Fruit fly (Drosophila melanogaster): ENCODE measurements around the gene jub.

Gene jub

dm6 chrX:13821039-13821774 lies 8.9 kb downstream of the jub start (continued):
- TF ChIP-seq Med (GFP tag), result peak; percentile 54
- TF ChIP-seq CG2199 (GFP tag; IDR thresholded peaks at IDR 0.05), result 0 out of 3 replicates have a peak, but pooled peaks have one; percentile 29
- no peak for TF ChIP-seq CG11456 (GFP tag; IDR thresholded peaks at IDR 0.05)
- no peak for TF ChIP-seq Atf6 (GFP tag; IDR thresholded peaks at IDR 0.05)
- no peak for TF ChIP-seq MBD-R2 (GFP tag; IDR thresholded peaks at IDR 0.05)
- 0 out of 2 replicates have a peak, but pooled peaks have one; percentile 7 for TF ChIP-seq CG31441 (GFP tag; IDR thresholded peaks at IDR 0.05)
- TF ChIP-seq cg (GFP tag; optimal IDR thresholded peaks at IDR 0.05), result peak; percentile 53
- 0 out of 2 replicates have a peak, but pooled peaks have one; percentile 13 for TF ChIP-seq Xrp1 (GFP tag; IDR thresholded peaks at IDR 0.05)
- no peak for TF ChIP-seq Mad (GFP tag; optimal IDR thresholded peaks at IDR 0.05)
- no peak for TF ChIP-seq emc (GFP tag; optimal IDR thresholded peaks at IDR 0.05)
- peak; percentile 73 for TF ChIP-seq sens (GFP tag)

dm6 chrX:13820310-13821038 lies 9.6 kb downstream of the jub start:
- TF ChIP-seq schlank (tag; optimal IDR thresholded peaks at IDR 0.05) (no peak), sens (GFP tag) (peak; percentile 85), crp (GFP tag; optimal IDR thresholded peaks at IDR 0.05) (no peak), dmrt11E (tag; optimal IDR thresholded peaks at IDR 0.05) (peak; percentile 9), Drgx (GFP tag; IDR thresholded peaks at IDR 0.05) (0 out of 2 replicates have a peak, but pooled peaks have one; percentile 16), CG8359 (GFP tag; optimal IDR thresholded peaks at IDR 0.05; ENCODE audit: borderline replicate concordance) (no peak), odd (GFP tag; optimal IDR thresholded peaks at IDR 0.05) (no peak), dmrt99B (tag; optimal IDR thresholded peaks at IDR 0.05) (peak; percentile 27), CG9876 (GFP tag; optimal IDR thresholded peaks at IDR 0.05) (no peak), lab (GFP tag; optimal IDR thresholded peaks at IDR 0.05) (peak; percentile 37), CG3407 (GFP tag; optimal IDR thresholded peaks at IDR 0.05) (peak; percentile 42), zen2 (GFP tag; IDR thresholded peaks at IDR 0.05; ENCODE audit: partially characterized antibody) (no peak), CG18476 (GFP tag; optimal IDR thresholded peaks at IDR 0.05) (peak; percentile 15), CG14710 (tag; optimal IDR thresholded peaks at IDR 0.05) (peak; percentile 6), CG17568 (GFP tag; optimal IDR thresholded peaks at IDR 0.05) (peak; percentile 21), PHDP (tag; optimal IDR thresholded peaks at IDR 0.05) (peak; percentile 22), CG1233 (GFP tag; optimal IDR thresholded peaks at IDR 0.05) (peak; percentile 37), vvl (GFP tag; IDR thresholded peaks at IDR 0.05) (0 out of 2 replicates have a peak, but pooled peaks have one; percentile 8), CG2712 (tag; optimal IDR thresholded peaks at IDR 0.05) (peak; percentile 22), ATbp (GFP tag; optimal IDR thresholded peaks at IDR 0.05) (peak; percentile 57), Awh (GFP tag; IDR thresholded peaks at IDR 0.05) (0 out of 2 replicates have a peak, but pooled peaks have one; percentile 48), CG7987 (GFP tag; optimal IDR thresholded peaks at IDR 0.05) (peak; percentile 21), CG12104 (GFP tag; optimal IDR thresholded peaks at IDR 0.05) (peak; percentile 33), mam (GFP tag; optimal IDR thresholded peaks at IDR 0.05) (peak; percentile 18), crc (GFP tag; optimal IDR thresholded peaks at IDR 0.05) (no peak), CG6254 (GFP tag; optimal IDR thresholded peaks at IDR 0.05) (peak; percentile 19), CG31441 (GFP tag; IDR thresholded peaks at IDR 0.05) (peak; percentile 17; the same call in 1 of the 2 replicates), unpg (GFP tag; optimal IDR thresholded peaks at IDR 0.05) (peak; percentile 26), CG8290 (GFP tag; optimal IDR thresholded peaks at IDR 0.05) (no peak), CG8290 (tag; optimal IDR thresholded peaks at IDR 0.05) (peak in 1 of 2 experiments; percentile 7), chm (GFP tag; IDR thresholded peaks at IDR 0.05) (0 out of 2 replicates have a peak, but pooled peaks have one; percentile 29), CG6689 (GFP tag; IDR thresholded peaks at IDR 0.05) (0 out of 2 replicates have a peak, but pooled peaks have one; percentile 14), ci (GFP tag; IDR thresholded peaks at IDR 0.05) (peak; percentile 67; the same call in 2 of the 3 replicates), caup (GFP tag; optimal IDR thresholded peaks at IDR 0.05; ENCODE audit: severe bottlenecking) (no peak), CG2202 (tag; optimal IDR thresholded peaks at IDR 0.05) (peak; percentile 4), Side (GFP tag; optimal IDR thresholded peaks at IDR 0.05) (no peak), CG13775 (GFP tag; optimal IDR thresholded peaks at IDR 0.05) (peak; percentile 14)

Measured in whole organism, embryonic.